Fruit fly (Drosophila melanogaster) whole organism, embryonic: ENCODE data around the gene gogo.

Source experiments
- B-H1 ChIP-seq: fragments of 200-800 bp; sonication (Bioruptor generic); IDR thresholded peaks from 3 replicates; pipeline ENCODE4 v1.3.6; 2022; ENCODE audit warnings: missing biosample characterization, missing genetic modification characterization
- CG10462 ChIP-seq: fragments of 200-800 bp; sonication (Bioruptor generic); optimal IDR thresholded peaks from 2 replicates; lab custom pipeline; 2016; ENCODE audit warnings: missing biosample characterization, missing genetic modification characterization
- CG10979 ChIP-seq: fragments of 200-800 bp; sonication (Bioruptor generic); optimal IDR thresholded peaks from 2 replicates; lab custom pipeline; 2018; ENCODE audit warnings: missing biosample characterization, mild to moderate bottlenecking, missing genetic modification characterization, moderate library complexity
- CG11085 ChIP-seq: fragments of 200-800 bp; sonication (Bioruptor generic); IDR thresholded peaks from 2 replicates; pipeline ENCODE4 v1.3.6; 2022; ENCODE audit warnings: missing biosample characterization, missing genetic modification characterization
- CG11504 ChIP-seq: fragments of 200-800 bp; sonication (Bioruptor generic); optimal IDR thresholded peaks from 3 replicates; lab custom pipeline; 2019; ENCODE audit warnings: missing biosample characterization, mild to moderate bottlenecking, missing genetic modification characterization, moderate library complexity
- CG11695 ChIP-seq: fragments of 200-800 bp; sonication (Bioruptor generic); IDR thresholded peaks from 3 replicates; pipeline ENCODE4 v1.3.6; 2022; ENCODE audit warnings: missing biosample characterization, missing genetic modification characterization
- CG12155 ChIP-seq: fragments of 200-800 bp; sonication (Bioruptor generic); optimal IDR thresholded peaks from 3 replicates; lab custom pipeline; 2016; ENCODE audit warnings: missing biosample characterization, missing genetic modification characterization
- CG12391 ChIP-seq: fragments of 200-800 bp; sonication (Bioruptor generic); optimal IDR thresholded peaks from 3 replicates; lab custom pipeline; 2018; ENCODE audit warnings: missing biosample characterization, mild to moderate bottlenecking, missing genetic modification characterization, moderate library complexity
- CG12659 ChIP-seq: fragments of 200-800 bp; sonication (Bioruptor generic); optimal IDR thresholded peaks from 3 replicates; lab custom pipeline; 2017; ENCODE audit warnings: mild to moderate bottlenecking, missing biosample characterization, missing genetic modification reagents, missing genetic modification characterization
- CG14860 ChIP-seq: fragments of 200-800 bp; sonication (Bioruptor generic); IDR thresholded peaks from 3 replicates; pipeline ENCODE4 v1.3.6; 2022; ENCODE audit warnings: missing biosample characterization, missing genetic modification characterization; ENCODE audit not compliant: partially characterized antibody
- CG17385 ChIP-seq: fragments of 200-800 bp; sonication (Bioruptor generic); optimal IDR thresholded peaks from 3 replicates; lab custom pipeline; 2018; ENCODE audit warnings: missing biosample characterization, mild to moderate bottlenecking, missing genetic modification characterization
- CG17802 ChIP-seq: fragments of 200-800 bp; sonication (Bioruptor generic); optimal IDR thresholded peaks from 2 replicates; lab custom pipeline; 2018; ENCODE audit warnings: missing biosample characterization, mild to moderate bottlenecking, missing genetic modification characterization, moderate library complexity
- CG18476 ChIP-seq: fragments of 200-800 bp; sonication (Bioruptor generic); optimal IDR thresholded peaks from 2 replicates; lab custom pipeline; 2016; ENCODE audit warnings: missing biosample characterization, mild to moderate bottlenecking, missing genetic modification characterization
- CG30403 ChIP-seq: fragments of 200-800 bp; sonication (Bioruptor generic); optimal IDR thresholded peaks from 3 replicates; lab custom pipeline; 2016; ENCODE audit warnings: missing biosample characterization, missing genetic modification characterization
- CG34224 ChIP-seq: fragments of 200-800 bp; sonication (Bioruptor generic); IDR thresholded peaks from 3 replicates; pipeline ENCODE4 v1.3.6; 2022; ENCODE audit warnings: missing biosample characterization, missing genetic modification characterization; ENCODE audit not compliant: partially characterized antibody
- CG7839 ChIP-seq: fragments of 200-800 bp; sonication (Bioruptor generic); optimal IDR thresholded peaks from 3 replicates; lab custom pipeline; 2018; ENCODE audit warnings: missing biosample characterization, mild to moderate bottlenecking, missing genetic modification characterization, moderate library complexity
- CG7963 ChIP-seq: fragments of 200-800 bp; sonication (Bioruptor generic); IDR thresholded peaks from 3 replicates; pipeline ENCODE4 v1.3.6; 2022; ENCODE audit warnings: missing biosample characterization, missing genetic modification characterization; ENCODE audit not compliant: partially characterized antibody
- CG8765 ChIP-seq: fragments of 200-800 bp; sonication (Bioruptor generic); IDR thresholded peaks from 2 replicates; pipeline ENCODE4 v1.3.6; 2022; ENCODE audit warnings: missing biosample characterization, missing genetic modification characterization
- CG9932 ChIP-seq: fragments of 200-800 bp; sonication (Bioruptor generic); IDR thresholded peaks from 2 replicates; pipeline ENCODE4 v1.3.6; 2022; ENCODE audit warnings: missing biosample characterization, missing genetic modification characterization
- D ChIP-seq, 2 experiments: fragments of 200-800 bp in 1 of 2; fragments of >200 bp in 1 of 2; sonication (Bioruptor generic) in 1 of 2; optimal IDR thresholded peaks; 2 replicates in 1 of 2; 3 replicates in 1 of 2; lab custom pipeline; 2017; ENCODE audit warnings: mild to moderate bottlenecking in 1 of 2, missing biosample characterization in 1 of 2, missing genetic modification characterization in 1 of 2, missing genetic modification reagents in 1 of 2
- Dbx ChIP-seq: fragments of 200-800 bp; sonication (Bioruptor generic); IDR thresholded peaks from 3 replicates; pipeline ENCODE4 v1.3.6; 2022; ENCODE audit warnings: missing biosample characterization, missing genetic modification characterization
- E2f2 ChIP-seq: fragments of 200-800 bp; sonication (Bioruptor generic); IDR thresholded peaks from 2 replicates; pipeline ENCODE4 v1.3.6; 2022; ENCODE audit warnings: missing biosample characterization, missing genetic modification characterization
- Hand ChIP-seq: fragments of 200-800 bp; sonication (Bioruptor generic); optimal IDR thresholded peaks from 2 replicates; lab custom pipeline; 2017; ENCODE audit warnings: mild to moderate bottlenecking, missing biosample characterization, missing genetic modification reagents, missing genetic modification characterization
- HmgD ChIP-seq: fragments of 200-800 bp; sonication (Bioruptor generic); optimal IDR thresholded peaks from 3 replicates; lab custom pipeline; 2016; ENCODE audit warnings: missing biosample characterization, missing genetic modification characterization
- Hmr ChIP-seq: fragments of 200-800 bp; sonication (Bioruptor generic); optimal IDR thresholded peaks from 3 replicates; lab custom pipeline; 2017; ENCODE audit warnings: mild to moderate bottlenecking, missing biosample characterization, missing genetic modification reagents, missing genetic modification characterization
- Hr51 ChIP-seq, 2 experiments: fragments of 200-800 bp; sonication (Bioruptor generic); optimal IDR thresholded peaks; 2 replicates in 1 of 2; 3 replicates in 1 of 2; lab custom pipeline; 2016 to 2018; ENCODE audit warnings: missing biosample characterization in 2 of 2, missing genetic modification characterization in 2 of 2, mild to moderate bottlenecking in 1 of 2, moderate library complexity in 1 of 2
- NC2α ChIP-seq: fragments of 200-800 bp; sonication (Bioruptor generic); optimal IDR thresholded peaks from 2 replicates; lab custom pipeline; 2016; ENCODE audit warnings: missing biosample characterization, missing genetic modification characterization
- PHDP ChIP-seq: fragments of 200-800 bp; sonication (Bioruptor generic); optimal IDR thresholded peaks from 3 replicates; lab custom pipeline; 2018; ENCODE audit warnings: missing biosample characterization, mild to moderate bottlenecking, missing genetic modification characterization, moderate library complexity
- Ptx1 ChIP-seq: fragments of 200-800 bp; sonication (Bioruptor generic); IDR thresholded peaks from 2 replicates; pipeline ENCODE4 v1.3.6; 2022; ENCODE audit warnings: missing biosample characterization, missing genetic modification characterization
- crol ChIP-seq: fragments of 200-800 bp; sonication (Bioruptor generic); IDR thresholded peaks from 2 replicates; pipeline ENCODE4 v1.3.6; 2022; ENCODE audit warnings: missing biosample characterization, missing genetic modification characterization
- dmrt99B ChIP-seq: fragments of 200-800 bp; sonication (Bioruptor generic); optimal IDR thresholded peaks from 2 replicates; lab custom pipeline; 2018; ENCODE audit warnings: missing biosample characterization, mild to moderate bottlenecking, missing genetic modification characterization, moderate library complexity
- dysf ChIP-seq: fragments of 200-800 bp; sonication (Bioruptor generic); IDR thresholded peaks from 3 replicates; pipeline ENCODE4 v1.3.6; 2022; ENCODE audit warnings: missing biosample characterization, missing genetic modification characterization
- esg ChIP-seq: fragments of 200-800 bp; sonication (Bioruptor generic); conservative IDR thresholded peaks from 2 replicates; pipeline ENCODE4 v1.3.6; 2022; ENCODE audit warnings: missing biosample characterization, missing genetic modification characterization
- fd3F ChIP-seq: fragments of 200-800 bp; sonication (Bioruptor generic); optimal IDR thresholded peaks from 2 replicates; lab custom pipeline; 2018; ENCODE audit warnings: missing biosample characterization, mild to moderate bottlenecking, missing genetic modification characterization, moderate library complexity
- knrl ChIP-seq: fragments of 200-800 bp; sonication (Bioruptor generic); IDR thresholded peaks from 3 replicates; pipeline ENCODE4 v1.3.6; 2022; ENCODE audit warnings: missing biosample characterization, missing genetic modification characterization; ENCODE audit not compliant: partially characterized antibody
- lmd ChIP-seq: fragments of 200-800 bp; sonication (Bioruptor generic); IDR thresholded peaks from 2 replicates; pipeline ENCODE4 v1.3.6; 2022; ENCODE audit warnings: missing biosample characterization, missing genetic modification characterization
- lov ChIP-seq, 2 experiments: fragments of 200-800 bp in 1 of 2; fragments of >200 bp in 1 of 2; sonication (Bioruptor generic) in 1 of 2; IDR thresholded peaks in 1 of 2; optimal IDR thresholded peaks in 1 of 2; 2 replicates in 1 of 2; 3 replicates in 1 of 2; pipeline versions ENCODE4 v1.3.6 to Lab custom; 2017 to 2022; ENCODE audit warnings: missing biosample characterization in 1 of 2, missing genetic modification characterization in 1 of 2
- mld ChIP-seq: fragments of 200-800 bp; sonication (Bioruptor generic); IDR thresholded peaks from 3 replicates; pipeline ENCODE4 v1.3.6; 2022; ENCODE audit warnings: missing biosample characterization, missing genetic modification characterization; ENCODE audit not compliant: partially characterized antibody
- pfk ChIP-seq: fragments of 200-800 bp; sonication (Bioruptor generic); optimal IDR thresholded peaks from 2 replicates; lab custom pipeline; 2018; ENCODE audit warnings: missing biosample characterization, mild to moderate bottlenecking, missing genetic modification characterization, moderate library complexity
- scrt ChIP-seq: fragments of 200-800 bp; sonication (Bioruptor generic); optimal IDR thresholded peaks from 2 replicates; lab custom pipeline; 2018; ENCODE audit warnings: missing biosample characterization, mild to moderate bottlenecking, missing genetic modification characterization, moderate library complexity
- so ChIP-seq: fragments of 200-800 bp; sonication (Bioruptor generic); IDR thresholded peaks from 3 replicates; pipeline ENCODE4 v1.3.6; 2022; ENCODE audit warnings: missing biosample characterization, missing genetic modification characterization
- tx ChIP-seq: fragments of 200-800 bp; sonication (Bioruptor generic); optimal IDR thresholded peaks from 2 replicates; lab custom pipeline; 2016; ENCODE audit warnings: missing biosample characterization, missing genetic modification characterization

gogo gene

DNA sequence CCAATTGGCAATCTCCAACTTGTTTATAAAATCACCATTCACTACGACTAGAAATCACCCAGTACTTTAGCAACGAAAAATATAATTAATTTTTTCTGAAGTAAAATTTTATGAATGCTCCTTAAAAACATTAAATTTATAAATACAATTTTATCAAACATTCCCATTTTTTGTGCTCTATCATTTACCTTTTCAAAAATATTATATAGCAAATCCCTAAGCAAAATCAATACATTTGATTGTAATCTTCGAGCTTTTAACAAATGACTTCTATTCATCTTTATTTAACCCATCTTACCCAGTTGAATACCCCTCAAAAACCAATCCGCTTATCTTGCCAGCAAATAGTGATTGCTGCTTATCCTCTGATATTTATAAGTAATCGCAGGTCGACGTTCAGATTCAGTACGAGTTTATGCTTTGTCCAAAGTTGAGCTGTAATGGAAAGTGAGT lies 73.5 kb downstream of the gogo start, which contains the start of gene CG17145 (continued):
- TF ChIP-seq Hand (GFP tag; lab: Kevin White, UChicago) (peak; percentile 50), CG14860 (GFP tag; lab: Robert Waterston, UW) (no peak), HmgD (GFP tag; lab: Kevin White, UChicago) (no peak), CG12659 (peak; percentile 38), CG11504 (tag; lab: Kevin White, UChicago) (peak; percentile 41), CG17802 (tag; lab: Kevin White, UChicago) (no peak), CG10462 (no peak), CG7963 (no peak), CG9932 (GFP tag; lab: Robert Waterston, UW) (no peak), CG18476 (GFP tag; lab: Kevin White, UChicago) (no peak), CG17385 (peak; percentile 39), CG8765 (no peak), CG10979 (no peak), E2f2 (GFP tag; lab: Robert Waterston, UW) (no peak), dysf (GFP tag; lab: Robert Waterston, UW) (peak; percentile 54; the same call in 2 of the 3 replicates), NC2α (no peak), esg (no peak), PHDP (tag; lab: Kevin White, UChicago) (peak; percentile 47), fd3F (GFP tag; lab: Kevin White, UChicago) (peak; percentile 7), CG11695 (GFP tag; lab: Robert Waterston, UW) (0 out of 3 replicates have a peak, but pooled peaks have one; percentile 11), tx (GFP tag; lab: Kevin White, UChicago) (no peak), mld (GFP tag; lab: Robert Waterston, UW) (no peak), CG12391 (peak; percentile 9), lmd (GFP tag; lab: Robert Waterston, UW) (peak; percentile 5; the same call in 1 of the 2 replicates), B-H1 (GFP tag; lab: Robert Waterston, UW) (no peak), Hr51 (GFP tag; optimal IDR thresholded peaks at IDR 0.05; lab: Kevin White, UChicago) (peak in 1 of 2 experiments; percentile 56), D (optimal IDR thresholded peaks at IDR 0.05; lab: Kevin White, UChicago) (no peak), D (GFP tag; optimal IDR thresholded peaks at IDR 0.05; lab: Kevin White, UChicago) (no peak), CG11085 (no peak), Ptx1 (GFP tag; lab: Robert Waterston, UW) (0 out of 2 replicates have a peak, but pooled peaks have one; percentile 13), lov (optimal IDR thresholded peaks at IDR 0.05; lab: Kevin White, UChicago) (no peak), lov (GFP tag; IDR thresholded peaks at IDR 0.05; lab: Robert Waterston, UW) (no peak), knrl (GFP tag; lab: Robert Waterston, UW) (no peak), Hmr (GFP tag; lab: Kevin White, UChicago) (peak; percentile 65), CG7839 (no peak), scrt (GFP tag; lab: Kevin White, UChicago) (no peak), pfk (GFP tag; lab: Kevin White, UChicago) (no peak), crol (GFP tag; lab: Robert Waterston, UW) (no peak), dmrt99B (no peak), CG34224 (GFP tag; lab: Robert Waterston, UW) (no peak), CG30403 (no peak), so (GFP tag; lab: Robert Waterston, UW) (no peak), CG12155 (GFP tag; lab: Kevin White, UChicago) (no peak), Dbx (GFP tag; lab: Robert Waterston, UW) (no peak)
